Fruit fly (Drosophila melanogaster): ENCODE measurements around the gene car.

DNA sequence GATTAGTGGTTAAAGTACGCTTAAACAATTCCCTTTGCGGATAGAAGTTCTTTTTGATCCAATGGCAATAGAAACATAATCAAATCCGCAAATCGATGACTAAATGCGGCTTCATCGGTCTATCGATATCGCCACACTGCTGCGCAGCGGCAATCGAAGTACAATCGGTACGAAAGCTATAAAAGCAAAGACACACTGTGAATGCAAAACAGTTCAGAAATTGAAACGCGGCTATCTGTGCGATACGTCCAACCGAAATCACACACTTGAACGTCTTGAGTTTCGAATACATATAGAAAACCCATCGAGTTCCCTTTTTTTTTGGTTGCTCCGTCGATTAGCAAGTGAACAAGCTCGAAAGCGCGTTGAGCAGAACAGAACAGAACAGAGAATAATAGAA is 39.2 kb downstream of the car start, which contains the start of gene CG14207:
- TF ChIP-seq ttk (optimal IDR thresholded peaks at IDR 0.05) = no peak
- TF ChIP-seq insv (optimal IDR thresholded peaks at IDR 0.05) = no peak
- no peak for TF ChIP-seq h (optimal IDR thresholded peaks at IDR 0.05)
